Fruit fly (Drosophila melanogaster) whole organism, adult: ENCODE measurements around the gene CG9377.
A peak's percentile ranks its signal among the peaks of the same experiment; 100 is the strongest.

ENCODE experiments used
- CG12768 ChIP-seq: fragments of 200-800 bp; sonication (Bioruptor generic); optimal IDR thresholded peaks from 2 replicates; lab custom pipeline; 2017; ENCODE audit warnings: missing biosample characterization, missing genetic modification characterization, mild to moderate bottlenecking, moderate library complexity, missing genetic modification reagents
- bab1 ChIP-seq: fragments of 200-800 bp; sonication (Bioruptor generic); optimal IDR thresholded peaks from 3 replicates; lab custom pipeline; 2019; ENCODE audit warnings: missing biosample characterization, mild to moderate bottlenecking, missing genetic modification characterization, moderate library complexity
- toe ChIP-seq: fragments of 200-800 bp; sonication (Bioruptor generic); optimal IDR thresholded peaks from 2 replicates; lab custom pipeline; 2016; ENCODE audit warnings: missing biosample characterization, missing genetic modification characterization

- TF ChIP-seq toe (GFP tag; lab: Kevin White, UChicago) = no peak
- TF ChIP-seq bab1 = peak; percentile 97
- no peak for TF ChIP-seq CG12768 (GFP tag; lab: Kevin White, UChicago)
These were observed 37.3 kb upstream of the CG9377 start, which contains the start of the genes CG10859 and CG7110 for dm6 chr2L:13398614-13399161.
